Fruit fly (Drosophila melanogaster) whole organism, embryonic: Measurements from ENCODE around the gene mib1.

ENCODE experiments used
- Atf6 ChIP-seq: fragments of 200-800 bp; sonication (Bioruptor generic); IDR thresholded peaks from 2 replicates; pipeline ENCODE4 v1.3.6; 2022; ENCODE audit warnings: missing biosample characterization, missing genetic modification characterization
- Awh ChIP-seq: fragments of 200-800 bp; sonication (Bioruptor generic); IDR thresholded peaks from 2 replicates; pipeline ENCODE4, ENCODE4 v1.3.6; 2022; ENCODE audit warnings: missing biosample characterization, missing genetic modification characterization
- Bteb2 ChIP-seq: fragments of 200-800 bp; sonication (Bioruptor generic); optimal IDR thresholded peaks from 2 replicates; lab custom pipeline; 2016; ENCODE audit warnings: missing biosample characterization, missing genetic modification characterization
- CG1024 ChIP-seq: fragments of 200-800 bp; sonication (Bioruptor generic); IDR thresholded peaks from 2 replicates; pipeline ENCODE4 v1.3.6; 2022; ENCODE audit warnings: missing biosample characterization, missing genetic modification characterization
- CG10366 ChIP-seq: fragments of 200-800 bp; sonication (Bioruptor generic); IDR thresholded peaks from 2 replicates; pipeline ENCODE4 v1.3.6; 2022; ENCODE audit warnings: missing biosample characterization, missing genetic modification characterization
- CG10565 ChIP-seq: fragments of 200-800 bp; sonication (Bioruptor generic); optimal IDR thresholded peaks from 3 replicates; lab custom pipeline; 2016; ENCODE audit warnings: missing biosample characterization, mild to moderate bottlenecking, missing genetic modification characterization
- CG11093 ChIP-seq: fragments of 200-800 bp; sonication (Bioruptor generic); IDR thresholded peaks from 3 replicates; pipeline ENCODE4 v1.3.6; 2022; ENCODE audit warnings: missing biosample characterization, missing genetic modification characterization
- CG11247 ChIP-seq: fragments of 200-800 bp; sonication (Bioruptor generic); IDR thresholded peaks from 2 replicates; pipeline ENCODE4 v1.3.6; 2022; ENCODE audit warnings: missing biosample characterization, missing genetic modification characterization
- CG12299 ChIP-seq: fragments of 200-800 bp; sonication (Bioruptor generic); optimal IDR thresholded peaks from 2 replicates; lab custom pipeline; 2018; ENCODE audit warnings: missing biosample characterization, mild to moderate bottlenecking, missing genetic modification characterization
- CG1233 ChIP-seq: fragments of 200-800 bp; sonication (Bioruptor generic); optimal IDR thresholded peaks from 4 replicates; lab custom pipeline; 2018; ENCODE audit warnings: missing biosample characterization, mild to moderate bottlenecking, missing genetic modification characterization
- CG13123 ChIP-seq: fragments of 200-800 bp; sonication (Bioruptor generic); optimal IDR thresholded peaks from 2 replicates; lab custom pipeline; 2016; ENCODE audit warnings: missing biosample characterization, missing genetic modification characterization
- CG15601 ChIP-seq: fragments of 200-800 bp; sonication (Bioruptor generic); optimal IDR thresholded peaks from 3 replicates; lab custom pipeline; 2019; ENCODE audit warnings: missing biosample characterization, mild to moderate bottlenecking, missing genetic modification characterization, moderate library complexity
- CG17328 ChIP-seq: fragments of 200-800 bp; sonication (Bioruptor generic); IDR thresholded peaks from 2 replicates; pipeline ENCODE4 v1.3.6; 2022; ENCODE audit warnings: missing biosample characterization, missing genetic modification characterization
- CG1832 ChIP-seq: fragments of 200-800 bp; sonication (Bioruptor generic); optimal IDR thresholded peaks from 2 replicates; lab custom pipeline; 2017; ENCODE audit warnings: missing biosample characterization, mild to moderate bottlenecking, missing genetic modification characterization, inconsistent platforms
- CG18599 ChIP-seq: fragments of 200-800 bp; sonication (Bioruptor generic); optimal IDR thresholded peaks from 3 replicates; lab custom pipeline; 2017; ENCODE audit warnings: missing biosample characterization, missing genetic modification characterization, mild to moderate bottlenecking, moderate library complexity, missing genetic modification reagents
- CG2120 ChIP-seq: fragments of 200-800 bp; sonication (Bioruptor generic); optimal IDR thresholded peaks from 3 replicates; lab custom pipeline; 2016; ENCODE audit warnings: missing biosample characterization, missing genetic modification characterization
- CG30431 ChIP-seq: fragments of 200-800 bp; sonication (Bioruptor generic); optimal IDR thresholded peaks from 2 replicates; lab custom pipeline; 2017; ENCODE audit warnings: missing biosample characterization, missing genetic modification characterization
- CG34224 ChIP-seq: fragments of 200-800 bp; sonication (Bioruptor generic); IDR thresholded peaks from 3 replicates; pipeline ENCODE4 v1.3.6; 2022; ENCODE audit warnings: missing biosample characterization, missing genetic modification characterization; ENCODE audit not compliant: partially characterized antibody
- CG6854 ChIP-seq: fragments of 200-800 bp; sonication (Bioruptor generic); optimal IDR thresholded peaks from 3 replicates; lab custom pipeline; 2017; ENCODE audit warnings: missing biosample characterization, mild to moderate bottlenecking, missing genetic modification characterization
- CG7372 ChIP-seq: fragments of 200-800 bp; sonication (Bioruptor generic); IDR thresholded peaks from 2 replicates; pipeline ENCODE4 v1.3.6; 2022; ENCODE audit warnings: missing biosample characterization, missing genetic modification characterization
- CG7963 ChIP-seq: fragments of 200-800 bp; sonication (Bioruptor generic); IDR thresholded peaks from 3 replicates; pipeline ENCODE4 v1.3.6; 2022; ENCODE audit warnings: missing biosample characterization, missing genetic modification characterization; ENCODE audit not compliant: partially characterized antibody
- CG8281 ChIP-seq: fragments of 200-800 bp; sonication (Bioruptor generic); optimal IDR thresholded peaks from 2 replicates; lab custom pipeline; 2018; ENCODE audit warnings: missing biosample characterization, mild to moderate bottlenecking, missing genetic modification characterization, moderate library complexity
- CG8359 ChIP-seq: fragments of 200-800 bp; sonication (Bioruptor generic); optimal IDR thresholded peaks from 2 replicates; lab custom pipeline; 2017; ENCODE audit warnings: missing biosample characterization, mild to moderate bottlenecking, missing genetic modification characterization, borderline replicate concordance
- CG8765 ChIP-seq: fragments of 200-800 bp; sonication (Bioruptor generic); IDR thresholded peaks from 2 replicates; pipeline ENCODE4 v1.3.6; 2022; ENCODE audit warnings: missing biosample characterization, missing genetic modification characterization
- CG9609 ChIP-seq: fragments of 200-800 bp; sonication (Bioruptor generic); optimal IDR thresholded peaks from 3 replicates; lab custom pipeline; 2016; ENCODE audit warnings: missing biosample characterization, missing genetic modification characterization
- CG9932 ChIP-seq: fragments of 200-800 bp; sonication (Bioruptor generic); IDR thresholded peaks from 2 replicates; pipeline ENCODE4 v1.3.6; 2022; ENCODE audit warnings: missing biosample characterization, missing genetic modification characterization
- CTCF ChIP-seq: fragments of 200-800 bp; sonication (Bioruptor generic); optimal IDR thresholded peaks from 2 replicates; lab custom pipeline; 2017; ENCODE audit warnings: missing biosample characterization, mild to moderate bottlenecking, missing genetic modification characterization, moderate library complexity
- Dbx ChIP-seq: fragments of 200-800 bp; sonication (Bioruptor generic); IDR thresholded peaks from 3 replicates; pipeline ENCODE4 v1.3.6; 2022; ENCODE audit warnings: missing biosample characterization, missing genetic modification characterization
- Gug ChIP-seq: fragments of 200-800 bp; sonication (Bioruptor generic); IDR thresholded peaks from 4 replicates; pipeline ENCODE4 v1.3.6; 2022; ENCODE audit warnings: missing biosample characterization, missing genetic modification characterization
- Hr51 ChIP-seq, 2 experiments: fragments of 200-800 bp; sonication (Bioruptor generic); optimal IDR thresholded peaks; 2 replicates in 1 of 2; 3 replicates in 1 of 2; lab custom pipeline; 2016 to 2018; ENCODE audit warnings: missing biosample characterization in 2 of 2, missing genetic modification characterization in 2 of 2, mild to moderate bottlenecking in 1 of 2, moderate library complexity in 1 of 2
- MESR4 ChIP-seq: fragments of 200-800 bp; sonication (Bioruptor generic); optimal IDR thresholded peaks from 2 replicates; lab custom pipeline; 2018; ENCODE audit warnings: missing biosample characterization, mild to moderate bottlenecking, missing genetic modification characterization, moderate library complexity
- Max ChIP-seq: fragments of 200-800 bp; sonication (Bioruptor generic); optimal IDR thresholded peaks from 2 replicates; lab custom pipeline; 2016; ENCODE audit warnings: missing biosample characterization, mild to moderate bottlenecking, missing genetic modification characterization
- NC2α ChIP-seq: fragments of 200-800 bp; sonication (Bioruptor generic); optimal IDR thresholded peaks from 2 replicates; lab custom pipeline; 2016; ENCODE audit warnings: missing biosample characterization, missing genetic modification characterization
- NFAT ChIP-seq: fragments of 200-800 bp; sonication (Bioruptor generic); IDR thresholded peaks from 2 replicates; pipeline ENCODE4 v1.3.6; 2022; ENCODE audit warnings: missing biosample characterization, missing genetic modification characterization
- Nf-YC ChIP-seq: fragments of 200-800 bp; optimal IDR thresholded peaks from 3 replicates; lab custom pipeline; 2019; ENCODE audit warnings: missing biosample characterization, mild to moderate bottlenecking, missing genetic modification characterization, moderate library complexity
- Xrp1 ChIP-seq: fragments of 200-800 bp; sonication (Bioruptor generic); IDR thresholded peaks from 2 replicates; pipeline ENCODE4 v1.3.6; 2022; ENCODE audit warnings: missing biosample characterization, missing genetic modification characterization
- chm ChIP-seq: fragments of 200-800 bp; sonication (Bioruptor generic); IDR thresholded peaks from 2 replicates; pipeline ENCODE4 v1.3.6; 2022; ENCODE audit warnings: missing biosample characterization, missing genetic modification characterization
- croc ChIP-seq: fragments of 200-800 bp; sonication (Bioruptor generic); conservative IDR thresholded peaks from 3 replicates; pipeline ENCODE4 v1.3.6; 2022; ENCODE audit warnings: missing biosample characterization, missing genetic modification characterization
- da ChIP-seq: fragments of 200-800 bp; sonication (Bioruptor generic); optimal IDR thresholded peaks from 2 replicates; lab custom pipeline; 2016; ENCODE audit warnings: missing biosample characterization, missing genetic modification characterization
- dysf ChIP-seq: fragments of 200-800 bp; sonication (Bioruptor generic); IDR thresholded peaks from 3 replicates; pipeline ENCODE4 v1.3.6; 2022; ENCODE audit warnings: missing biosample characterization, missing genetic modification characterization
- fd64A ChIP-seq: fragments of 200-800 bp; sonication (Bioruptor generic); optimal IDR thresholded peaks from 3 replicates; lab custom pipeline; 2018; ENCODE audit warnings: missing biosample characterization, mild to moderate bottlenecking, missing genetic modification characterization
- grau ChIP-seq: fragments of 200-800 bp; optimal IDR thresholded peaks from 3 replicates; lab custom pipeline; 2019; ENCODE audit warnings: missing biosample characterization, mild to moderate bottlenecking, missing genetic modification characterization, moderate library complexity
- gro ChIP-seq: fragments of 200-800 bp; sonication (Bioruptor generic); optimal IDR thresholded peaks from 2 replicates; lab custom pipeline; 2016; ENCODE audit warnings: missing biosample characterization, missing genetic modification characterization
- jumu ChIP-seq: fragments of 200-800 bp; sonication (Bioruptor generic); optimal IDR thresholded peaks from 3 replicates; lab custom pipeline; 2016; ENCODE audit warnings: missing biosample characterization, missing genetic modification characterization
- otp ChIP-seq: fragments of 200-800 bp; sonication (Bioruptor generic); IDR thresholded peaks from 3 replicates; pipeline ENCODE4, ENCODE4 v1.3.6; 2022; ENCODE audit warnings: missing biosample characterization, missing genetic modification characterization
- p53 ChIP-seq: fragments of 200-800 bp; sonication (Bioruptor generic); optimal IDR thresholded peaks from 2 replicates; lab custom pipeline; 2016; ENCODE audit warnings: missing biosample characterization, missing genetic modification characterization
- pzg ChIP-seq: fragments of 200-800 bp; sonication (Bioruptor generic); optimal IDR thresholded peaks from 3 replicates; lab custom pipeline; 2018; ENCODE audit warnings: missing biosample characterization, mild to moderate bottlenecking, missing genetic modification characterization, moderate library complexity
- shn ChIP-seq: fragments of 200-800 bp; sonication (Bioruptor generic); optimal IDR thresholded peaks from 3 replicates; lab custom pipeline; 2016; ENCODE audit warnings: missing biosample characterization, missing genetic modification characterization
- sim ChIP-seq: fragments of 200-800 bp; sonication (Bioruptor generic); IDR thresholded peaks from 2 replicates; pipeline ENCODE4 v1.3.6; 2022; ENCODE audit warnings: missing biosample characterization, missing genetic modification characterization
- yki ChIP-seq: fragments of >200 bp; optimal IDR thresholded peaks from 3 replicates; lab custom pipeline; 2018

The mib1 gene

dm6 chr3L:16004401-16005237 is 7.0 kb downstream of the mib1 start, which contains the start of the genes hzg and mRpS31 (continued):
- TF ChIP-seq CG30431 (GFP tag; lab: Kevin White, UChicago) (no peak), CG11247 (GFP tag; lab: Robert Waterston, UW) (no peak), sim (GFP tag; lab: Robert Waterston, UW) (no peak), Atf6 (GFP tag; lab: Robert Waterston, UW) (peak; percentile 48; the same call in 1 of the 2 replicates), pzg (peak; percentile 61), CG17328 (GFP tag; lab: Robert Waterston, UW) (no peak), CG10366 (GFP tag; lab: Robert Waterston, UW) (peak; percentile 47), da (GFP tag; lab: Kevin White, UChicago) (no peak), CG7963 (GFP tag; lab: Robert Waterston, UW) (no peak), Dbx (GFP tag; lab: Robert Waterston, UW) (peak; percentile 19; the same call in 1 of the 3 replicates), grau (tag; lab: Kevin White, UChicago) (peak; percentile 71), CG34224 (GFP tag; lab: Robert Waterston, UW) (no peak), CG1832 (GFP tag; lab: Kevin White, UChicago) (no peak), CG10565 (GFP tag; lab: Kevin White, UChicago) (no peak), p53 (GFP tag; lab: Kevin White, UChicago) (no peak), CG8359 (no peak), yki (lab: Kevin White, UChicago) (no peak), otp (no peak), gro (GFP tag; lab: Kevin White, UChicago) (peak; percentile 4), CG11093 (no peak), Nf-YC (tag; lab: Kevin White, UChicago) (peak; percentile 56), CG9609 (GFP tag; lab: Kevin White, UChicago) (peak; percentile 59), CTCF (GFP tag; lab: Kevin White, UChicago) (no peak), CG7372 (peak; percentile 66; the same call in 1 of the 2 replicates), Max (peak; percentile 54), CG2120 (GFP tag; lab: Kevin White, UChicago) (peak; percentile 80), NC2α (GFP tag; lab: Kevin White, UChicago) (no peak), NFAT (no peak), shn (GFP tag; lab: Kevin White, UChicago) (peak; percentile 46), CG6854 (no peak), CG18599 (GFP tag; lab: Kevin White, UChicago) (peak; percentile 49), chm (GFP tag; lab: Robert Waterston, UW) (peak; percentile 8; the same call in 1 of the 2 replicates), fd64A (no peak), jumu (GFP tag; lab: Kevin White, UChicago) (peak; percentile 41), Xrp1 (GFP tag; lab: Robert Waterston, UW) (peak; percentile 52; the same call in 1 of the 2 replicates), CG12299 (tag; lab: Kevin White, UChicago) (no peak), CG13123 (peak; percentile 4), Hr51 (GFP tag; optimal IDR thresholded peaks at IDR 0.05; lab: Kevin White, UChicago) (peak in 1 of 2 experiments; percentile 57), Gug (GFP tag; lab: Robert Waterston, UW) (peak; percentile 19; the same call in 1 of the 4 replicates), croc (no peak), CG8281 (tag; lab: Kevin White, UChicago) (no peak), CG1024 (GFP tag; lab: Robert Waterston, UW) (no peak), MESR4 (GFP tag; lab: Kevin White, UChicago) (peak; percentile 63), Awh (GFP tag; lab: Robert Waterston, UW) (peak; percentile 53; the same call in 1 of the 2 replicates), CG15601 (peak; percentile 20), CG9932 (peak; percentile 63), Bteb2 (GFP tag; lab: Kevin White, UChicago) (peak; percentile 27), dysf (GFP tag; lab: Robert Waterston, UW) (peak; percentile 46; the same call in 1 of the 3 replicates), CG8765 (GFP tag; lab: Robert Waterston, UW) (no peak), CG1233 (GFP tag; lab: Kevin White, UChicago) (peak; percentile 45)
